Worm (Caenorhabditis elegans) whole organism, L4 larva: Measurements from ENCODE around the gene F11A10.5.

Experiments used
- daf-16 ChIP-seq, 3 experiments: sonication (generic microtip); optimal IDR thresholded peaks; 2 replicates each; lab custom pipeline; 2016 to 2017; ENCODE audit warnings: missing genetic modification characterization in 3 of 3, missing genetic modification reagents in 3 of 3, mild to moderate bottlenecking in 2 of 3, missing compliant biosample characterization in 2 of 3, missing biosample characterization in 1 of 3, moderate library complexity in 1 of 3
- lin-13 ChIP-seq: fragments of 150-350 bp; optimal IDR thresholded peaks from 2 replicates; lab custom pipeline; 2014; ENCODE audit warnings: missing biosample characterization, missing genetic modification reagents, missing genetic modification characterization

- no peak for TF ChIP-seq lin-13 (GFP tag; lab: Kevin White, UChicago)
- TF ChIP-seq daf-16 (GFP tag; optimal IDR thresholded peaks at IDR 0.05; lab: Kevin White, UChicago) = no peak
- TF ChIP-seq daf-16 (tag; optimal IDR thresholded peaks at IDR 0.05; lab: Kevin White, UChicago) = no peak
Measured at ce11 chrIV:12052461-12052860, 41.5 kb upstream of the F11A10.5 start.
